Worm (Caenorhabditis elegans): ENCODE measurements around the gene mrps-18.C.
"Not testable (repeated sequence)": the region's sequence is repeated elsewhere in the genome, so short reads cannot be mapped to it uniquely, and the experiment has no call there.

mrps-18.C gene

DNA sequence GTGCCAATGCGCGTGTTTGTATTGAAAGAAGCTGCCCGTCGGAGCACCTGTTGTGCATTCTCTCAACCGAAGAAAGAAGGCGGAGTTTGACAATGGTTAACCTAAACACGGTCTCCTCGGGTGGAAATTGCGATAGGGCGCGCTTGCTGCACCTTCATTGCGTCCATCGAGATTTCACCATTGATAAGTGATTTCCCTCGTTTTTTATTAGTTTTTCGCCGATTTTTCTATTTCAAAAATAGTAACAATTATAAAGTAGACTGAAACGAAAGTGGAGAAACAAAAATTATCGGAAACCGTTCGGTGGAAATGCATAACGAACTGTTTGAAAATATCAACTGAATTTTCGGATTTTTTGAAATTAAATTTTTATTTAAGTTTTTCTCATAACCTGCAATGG lies 39.1 kb downstream of the mrps-18.C start, which contains the start of gene agr-1:
Gene agr-1 (minus strand): TSS at position 101 of the 400 bp plus-strand sequence.
- not testable (repeated sequence) for TF ChIP-seq scrt-1 (GFP tag; IDR thresholded peaks at IDR 0.05); hmbx-1 (tag; optimal IDR thresholded peaks at IDR 0.05); ets-7 (tag; optimal IDR thresholded peaks at IDR 0.05)

DNA sequence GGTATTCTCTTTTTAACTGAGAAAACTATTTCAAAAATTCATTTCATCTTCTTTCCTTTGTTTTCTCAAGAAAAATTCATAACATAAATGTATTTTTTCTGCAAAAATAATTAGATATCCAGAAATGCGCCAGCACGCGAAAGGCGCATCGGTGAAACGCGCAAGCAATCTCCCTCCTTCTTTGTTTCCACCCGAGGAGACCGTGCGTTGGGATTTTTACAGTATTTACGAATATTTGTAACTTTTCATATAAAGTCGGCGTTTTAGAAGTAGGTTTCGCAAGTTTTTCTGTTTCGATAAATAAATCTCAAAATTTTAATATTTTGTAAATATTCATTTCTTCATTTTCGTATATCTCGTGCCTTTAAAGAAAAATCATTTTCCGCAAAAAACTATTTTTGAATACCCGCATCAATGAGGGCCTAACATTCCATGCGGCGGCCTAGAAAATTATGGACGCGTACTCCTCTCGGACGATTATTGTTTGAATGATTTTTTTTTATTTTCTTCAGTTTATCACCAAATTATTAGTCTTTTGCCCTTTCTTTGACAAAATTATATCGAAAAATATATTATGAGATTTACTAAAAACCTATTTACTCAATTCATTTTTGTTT lies 40.5 kb downstream of the mrps-18.C start, which contains the start of gene ssup-72:
Gene ssup-72 (plus strand): TSS at position 181 of the 617 bp plus-strand sequence.
- no peak for TF ChIP-seq hnd-1 (tag; optimal IDR thresholded peaks at IDR 0.05)
- TF ChIP-seq tbx-37 (GFP tag; conservative IDR thresholded peaks at IDR 0.05): peak; percentile 75
- peak; percentile 35 for TF ChIP-seq hmg-4 (GFP tag; optimal IDR thresholded peaks at IDR 0.05)

- no peak for TF ChIP-seq scrt-1 (GFP tag; IDR thresholded peaks at IDR 0.05)
- no peak for TF ChIP-seq tbx-37 (GFP tag; conservative IDR thresholded peaks at IDR 0.05)
- TF ChIP-seq tbx-11 (GFP tag; IDR thresholded peaks at IDR 0.05): no peak
- no peak for TF ChIP-seq hmbx-1 (tag; optimal IDR thresholded peaks at IDR 0.05)
- TF ChIP-seq ets-7 (tag; optimal IDR thresholded peaks at IDR 0.05): no peak
Measured at ce11 chrII:6779104-6779503, 43.1 kb downstream of the mrps-18.C start, which contains the start of gene T13C2.7. TSS of gene T13C2.7 (plus strand) at chrII:6779404.

- no peak for TF ChIP-seq tra-4 (tag; optimal IDR thresholded peaks at IDR 0.05)
- no peak for TF ChIP-seq ama-1 (optimal IDR thresholded peaks at IDR 0.05)
- no peak for TF ChIP-seq pes-1 (GFP tag; IDR thresholded peaks at IDR 0.05)
- TF ChIP-seq ceh-36 (tag; optimal IDR thresholded peaks at IDR 0.05): no peak
- no peak for TF ChIP-seq B0310.2 (tag; optimal IDR thresholded peaks at IDR 0.05)
- no peak for TF ChIP-seq sea-1 (GFP tag; conservative IDR thresholded peaks at IDR 0.05)
- no peak for TF ChIP-seq hnd-1 (tag; optimal IDR thresholded peaks at IDR 0.05)
- no peak for TF ChIP-seq ceh-13 (GFP tag; optimal IDR thresholded peaks at IDR 0.05)
- TF ChIP-seq hmg-4 (GFP tag; optimal IDR thresholded peaks at IDR 0.05): no peak
- no peak for TF ChIP-seq hmbx-1 (tag; optimal IDR thresholded peaks at IDR 0.05)
- TF ChIP-seq flt-1 (GFP tag; IDR thresholded peaks at IDR 0.05): no peak
- TF ChIP-seq aly-1 (tag; optimal IDR thresholded peaks at IDR 0.05): no peak
- no peak for TF ChIP-seq scrt-1 (GFP tag; IDR thresholded peaks at IDR 0.05)
- TF ChIP-seq tbx-11 (GFP tag; IDR thresholded peaks at IDR 0.05): no peak
- TF ChIP-seq F13C5.2 (tag; optimal IDR thresholded peaks at IDR 0.05): no peak
- TF ChIP-seq ets-7 (tag; optimal IDR thresholded peaks at IDR 0.05): no peak
- no peak for TF ChIP-seq tbx-37 (GFP tag; conservative IDR thresholded peaks at IDR 0.05)
Measured at ce11 chrII:6781231-6781630, 45.2 kb downstream of the mrps-18.C start.

DNA sequence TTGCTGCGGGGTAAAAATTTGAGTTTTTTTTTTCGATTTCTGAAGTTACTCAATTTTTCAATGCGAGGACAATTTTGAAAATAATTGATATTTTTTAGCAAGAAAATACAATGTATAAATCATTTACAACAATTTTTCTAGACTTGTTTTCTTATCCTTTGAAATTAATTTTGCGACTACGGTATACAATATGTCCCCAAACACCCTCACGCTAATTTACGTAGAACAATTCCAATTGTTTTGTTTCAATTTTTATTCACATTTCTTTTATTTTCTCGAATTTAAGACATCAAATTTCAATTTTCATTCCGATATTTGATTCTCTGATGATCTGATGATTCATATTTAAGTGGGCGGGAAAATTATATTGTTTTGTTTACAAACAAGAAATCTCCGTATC lies 46.0 kb downstream of the mrps-18.C start:
- no peak for TF ChIP-seq tbx-11 (GFP tag; IDR thresholded peaks at IDR 0.05)
- TF ChIP-seq flt-1 (GFP tag; IDR thresholded peaks at IDR 0.05): no peak
- TF ChIP-seq hmbx-1 (tag; optimal IDR thresholded peaks at IDR 0.05): no peak
- no peak for TF ChIP-seq ceh-13 (GFP tag; optimal IDR thresholded peaks at IDR 0.05)
- no peak for TF ChIP-seq pes-1 (GFP tag; IDR thresholded peaks at IDR 0.05)
- no peak for TF ChIP-seq sea-1 (GFP tag; conservative IDR thresholded peaks at IDR 0.05)
- TF ChIP-seq scrt-1 (GFP tag; IDR thresholded peaks at IDR 0.05): no peak
- no peak for TF ChIP-seq F13C5.2 (tag; optimal IDR thresholded peaks at IDR 0.05)
- TF ChIP-seq tbx-37 (GFP tag; conservative IDR thresholded peaks at IDR 0.05): no peak
- TF ChIP-seq ama-1 (optimal IDR thresholded peaks at IDR 0.05): no peak
- no peak for TF ChIP-seq tra-4 (tag; optimal IDR thresholded peaks at IDR 0.05)
- TF ChIP-seq hmg-4 (GFP tag; optimal IDR thresholded peaks at IDR 0.05): no peak
- TF ChIP-seq ceh-36 (tag; optimal IDR thresholded peaks at IDR 0.05): no peak
- no peak for TF ChIP-seq ets-7 (tag; optimal IDR thresholded peaks at IDR 0.05)
- TF ChIP-seq hnd-1 (tag; optimal IDR thresholded peaks at IDR 0.05): no peak
- TF ChIP-seq B0310.2 (tag; optimal IDR thresholded peaks at IDR 0.05): no peak
- TF ChIP-seq aly-1 (tag; optimal IDR thresholded peaks at IDR 0.05): no peak

ce11 chrII:6782738-6783163 lies 46.7 kb downstream of the mrps-18.C start:
- TF ChIP-seq flt-1 (GFP tag; IDR thresholded peaks at IDR 0.05) (no peak), hmg-4 (GFP tag; optimal IDR thresholded peaks at IDR 0.05) (peak; percentile 50)

DNA sequence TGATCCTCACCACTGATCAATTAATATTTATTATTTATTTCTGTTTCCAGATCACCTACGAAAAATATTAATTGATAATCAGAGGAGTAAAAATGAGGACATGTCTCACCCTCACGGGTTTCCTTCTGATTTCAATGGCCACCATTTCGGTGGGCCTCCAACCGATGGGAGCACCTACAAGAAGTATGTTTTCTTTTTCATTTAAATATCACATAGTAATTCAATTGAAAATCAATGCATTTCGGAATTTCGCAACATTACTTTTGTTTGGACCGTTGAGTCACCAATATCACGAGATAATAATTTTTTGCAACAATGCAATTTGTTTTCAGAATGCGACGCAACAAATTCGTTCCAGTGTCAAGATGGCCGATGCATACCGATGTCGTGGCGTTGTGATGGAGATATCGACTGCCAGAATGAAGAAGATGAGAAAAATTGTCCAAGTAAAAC lies 47.4 kb downstream of the mrps-18.C start, which contains the start of gene gldi-2:
Gene gldi-2 (plus strand): TSS at position 51 of the 453 bp plus-strand sequence.
- TF ChIP-seq ama-1 (optimal IDR thresholded peaks at IDR 0.05) (no peak), tbx-37 (GFP tag; conservative IDR thresholded peaks at IDR 0.05) (no peak), ceh-36 (tag; optimal IDR thresholded peaks at IDR 0.05) (no peak), ceh-13 (GFP tag; optimal IDR thresholded peaks at IDR 0.05) (no peak), scrt-1 (GFP tag; IDR thresholded peaks at IDR 0.05) (no peak), F13C5.2 (tag; optimal IDR thresholded peaks at IDR 0.05) (no peak), aly-1 (tag; optimal IDR thresholded peaks at IDR 0.05) (no peak), tra-4 (tag; optimal IDR thresholded peaks at IDR 0.05) (no peak), sea-1 (GFP tag; conservative IDR thresholded peaks at IDR 0.05) (no peak), tbx-11 (GFP tag; IDR thresholded peaks at IDR 0.05) (no peak), flt-1 (GFP tag; IDR thresholded peaks at IDR 0.05) (no peak), pes-1 (GFP tag; IDR thresholded peaks at IDR 0.05) (no peak), hmg-4 (GFP tag; optimal IDR thresholded peaks at IDR 0.05) (no peak), hnd-1 (tag; optimal IDR thresholded peaks at IDR 0.05) (no peak), hmbx-1 (tag; optimal IDR thresholded peaks at IDR 0.05) (no peak)

Measured in whole organism, early embryonic.